Fruit fly (Drosophila melanogaster) whole organism, embryonic: ENCODE data around the gene D1.

ENCODE experiments used
- CG10267 ChIP-seq: fragments of 200-800 bp; sonication (Bioruptor generic); optimal IDR thresholded peaks from 2 replicates; lab custom pipeline; 2018; ENCODE audit warnings: missing biosample characterization, mild to moderate bottlenecking, missing genetic modification characterization, moderate library complexity
- CG13123 ChIP-seq: fragments of 200-800 bp; sonication (Bioruptor generic); optimal IDR thresholded peaks from 2 replicates; lab custom pipeline; 2016; ENCODE audit warnings: missing biosample characterization, missing genetic modification characterization
- CG4404 ChIP-seq: fragments of 200-800 bp; sonication (Bioruptor generic); IDR thresholded peaks from 2 replicates; pipeline ENCODE4 v1.3.6; 2022; ENCODE audit warnings: missing biosample characterization, missing genetic modification characterization
- CG6854 ChIP-seq: fragments of 200-800 bp; sonication (Bioruptor generic); optimal IDR thresholded peaks from 3 replicates; lab custom pipeline; 2017; ENCODE audit warnings: missing biosample characterization, mild to moderate bottlenecking, missing genetic modification characterization
- Dip2 ChIP-seq: fragments of 200-800 bp; sonication (Bioruptor generic); IDR thresholded peaks from 2 replicates; pipeline ENCODE4 v1.3.6; 2022; ENCODE audit warnings: missing biosample characterization, missing genetic modification characterization
- H15 ChIP-seq: fragments of 200-800 bp; sonication (Bioruptor generic); IDR thresholded peaks from 3 replicates; pipeline ENCODE4 v1.3.6; 2022; ENCODE audit warnings: missing biosample characterization, missing genetic modification characterization
- HHEX ChIP-seq: fragments of 200-800 bp; sonication (Bioruptor generic); optimal IDR thresholded peaks from 3 replicates; lab custom pipeline; 2017; ENCODE audit warnings: missing biosample characterization, mild to moderate bottlenecking, missing genetic modification characterization, missing genetic modification reagents
- aop ChIP-seq: fragments of 200-800 bp; sonication (Bioruptor generic); IDR thresholded peaks from 2 replicates; pipeline ENCODE4 v1.3.6; 2022; ENCODE audit warnings: missing biosample characterization, missing genetic modification characterization
- insv ChIP-seq, 2 experiments: fragments of 200-800 bp; sonication (Bioruptor generic); optimal IDR thresholded peaks; 3 replicates each; lab custom pipeline; 2016 to 2018; ENCODE audit warnings: missing biosample characterization in 2 of 2, missing genetic modification characterization in 2 of 2
- lola ChIP-seq, 3 experiments: fragments of >200 bp in 2 of 3; fragments of 200-800 bp in 1 of 3; sonication (Bioruptor generic) in 1 of 3; optimal IDR thresholded peaks; 2 replicates each; lab custom pipeline; 2017 to 2019; ENCODE audit warnings: missing biosample characterization in 3 of 3, missing genetic modification characterization in 3 of 3, mild to moderate bottlenecking in 1 of 3, moderate library complexity in 1 of 3
- nom ChIP-seq: fragments of 200-800 bp; sonication (Bioruptor generic); optimal IDR thresholded peaks from 2 replicates; lab custom pipeline; 2017; ENCODE audit warnings: missing biosample characterization, missing genetic modification characterization, mild to moderate bottlenecking, moderate library complexity, missing genetic modification reagents
- p53 ChIP-seq: fragments of 200-800 bp; sonication (Bioruptor generic); optimal IDR thresholded peaks from 2 replicates; lab custom pipeline; 2016; ENCODE audit warnings: missing biosample characterization, missing genetic modification characterization
- schlank ChIP-seq: fragments of 200-800 bp; sonication (Bioruptor generic); optimal IDR thresholded peaks from 2 replicates; lab custom pipeline; 2018; ENCODE audit warnings: missing biosample characterization, mild to moderate bottlenecking, missing genetic modification characterization
- tll ChIP-seq, 2 experiments: fragments of 200-800 bp in 1 of 2; fragments of >200 bp in 1 of 2; sonication (Bioruptor generic) in 1 of 2; optimal IDR thresholded peaks; 2 replicates each; lab custom pipeline; 2017 to 2019; ENCODE audit warnings: missing biosample characterization in 2 of 2, missing genetic modification characterization in 2 of 2, mild to moderate bottlenecking in 1 of 2, moderate library complexity in 1 of 2

DNA sequence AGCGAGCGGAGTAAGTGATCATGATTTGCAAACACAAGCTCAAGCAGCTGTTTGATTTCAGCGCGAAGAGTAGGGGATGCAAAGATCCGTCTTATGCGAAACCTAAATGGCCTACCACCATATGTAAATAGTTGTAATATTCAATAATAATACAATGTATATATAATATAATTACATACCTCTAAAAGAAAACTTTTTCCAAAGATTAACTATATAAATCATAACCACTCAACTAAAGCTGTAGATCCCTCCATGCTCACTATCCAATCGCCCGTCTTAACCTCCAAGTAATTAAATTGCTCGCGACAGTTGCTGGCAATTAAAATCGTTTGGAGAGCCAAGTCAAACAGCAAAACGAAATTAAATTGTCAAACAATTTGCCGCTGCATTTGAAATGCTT, 13.1 kb downstream of the D1 start:
- peak; percentile 53; the same call in 1 of the 2 replicates for TF ChIP-seq CG4404 (GFP tag; lab: Robert Waterston, UW)
- peak; percentile 18 for TF ChIP-seq nom (GFP tag; lab: Kevin White, UChicago)
- no peak for TF ChIP-seq aop (GFP tag; lab: Robert Waterston, UW)
- 0 out of 2 replicates have a peak, but pooled peaks have one; percentile 34 for TF ChIP-seq Dip2 (GFP tag; lab: Robert Waterston, UW)
- TF ChIP-seq HHEX: peak; percentile 80
- peak; percentile 40 for TF ChIP-seq CG6854 (GFP tag; lab: Kevin White, UChicago)
- peak; percentile 26 for TF ChIP-seq CG13123 (GFP tag; lab: Kevin White, UChicago)
- TF ChIP-seq p53: no peak
- TF ChIP-seq CG10267: peak; percentile 51
- TF ChIP-seq schlank (tag; lab: Kevin White, UChicago): no peak
- TF ChIP-seq H15 (GFP tag; lab: Robert Waterston, UW): peak; percentile 73; the same call in 2 of the 3 replicates
- no peak for TF ChIP-seq lola (GFP tag; optimal IDR thresholded peaks at IDR 0.05; lab: Kevin White, UChicago)
- no peak for TF ChIP-seq insv (GFP tag; optimal IDR thresholded peaks at IDR 0.05; lab: Kevin White, UChicago)
- no peak for TF ChIP-seq tll (GFP tag; optimal IDR thresholded peaks at IDR 0.05; lab: Kevin White, UChicago)
